Fruit fly (Drosophila melanogaster) S2 (cell line): ENCODE measurements around the gene CG11149.

Experiments
- CG8478 ChIP-seq: fragments of >200 bp; optimal IDR thresholded peaks from 2 replicates; lab custom pipeline; 2018
- CTCF ChIP-seq, 2 experiments: fragments of >200 bp; optimal IDR thresholded peaks; 2 replicates each; lab custom pipeline; 2018

The CG11149 gene

dm6 chr2L:5720407-5721228, at the start of gene CG11149, which contains the start of gene sip1:
TSS of gene CG11149 (minus strand) at chr2L:5720899.
TSS of gene sip1 (plus strand) at chr2L:5721051.
- TF ChIP-seq CG8478 (lab: Kevin White, UChicago) = no peak

dm6 chr2L:5766498-5767008, 45.9 kb upstream of the CG11149 start:
- TF ChIP-seq CG8478 (lab: Kevin White, UChicago) (no peak), CTCF (optimal IDR thresholded peaks at IDR 0.05; lab: Kevin White, UChicago) (no peak)

dm6 chr2L:5766042-5766441, 45.3 kb upstream of the CG11149 start, which contains the start of gene obst-E:
TSS of gene obst-E (minus strand) at chr2L:5766142.
- no peak for TF ChIP-seq CTCF (optimal IDR thresholded peaks at IDR 0.05; lab: Kevin White, UChicago)
- TF ChIP-seq CG8478 (lab: Kevin White, UChicago) = no peak

dm6 chr2L:5765139-5765538, 44.4 kb upstream of the CG11149 start:
- no peak for TF ChIP-seq CG8478 (lab: Kevin White, UChicago)
- TF ChIP-seq CTCF (optimal IDR thresholded peaks at IDR 0.05; lab: Kevin White, UChicago) = no peak

dm6 chr2L:5751448-5751847, 30.7 kb upstream of the CG11149 start:
- TF ChIP-seq CG8478 (lab: Kevin White, UChicago) (no peak), CTCF (optimal IDR thresholded peaks at IDR 0.05; lab: Kevin White, UChicago) (no peak)

dm6 chr2L:5748188-5748587, 27.5 kb upstream of the CG11149 start:
- no peak for TF ChIP-seq CG8478 (lab: Kevin White, UChicago)
- TF ChIP-seq CTCF (optimal IDR thresholded peaks at IDR 0.05; lab: Kevin White, UChicago) = no peak

dm6 chr2L:5745857-5746256, 25.2 kb upstream of the CG11149 start, which contains the start of gene CG11029:
TSS of gene CG11029 (plus strand) at chr2L:5746157.
- TF ChIP-seq CG8478 (lab: Kevin White, UChicago) = no peak
- TF ChIP-seq CTCF (optimal IDR thresholded peaks at IDR 0.05; lab: Kevin White, UChicago) = no peak

dm6 chr2L:5743537-5744148, 22.9 kb upstream of the CG11149 start:
- TF ChIP-seq CTCF (optimal IDR thresholded peaks at IDR 0.05; lab: Kevin White, UChicago) = no peak
- no peak for TF ChIP-seq CG8478 (lab: Kevin White, UChicago)

- no peak for TF ChIP-seq CTCF (optimal IDR thresholded peaks at IDR 0.05; lab: Kevin White, UChicago)
- TF ChIP-seq CG8478 (lab: Kevin White, UChicago) = no peak
Observed at dm6 chr2L:5742437-5742836, 21.7 kb upstream of the CG11149 start.

- TF ChIP-seq CTCF (optimal IDR thresholded peaks at IDR 0.05; lab: Kevin White, UChicago) (no peak), CG8478 (lab: Kevin White, UChicago) (no peak)
Observed at dm6 chr2L:5741144-5741543, 20.4 kb upstream of the CG11149 start, which contains the start of gene CG11147. TSS of gene CG11147 (minus strand) at chr2L:5741244.

- no peak for TF ChIP-seq CTCF (optimal IDR thresholded peaks at IDR 0.05; lab: Kevin White, UChicago)
- no peak for TF ChIP-seq CG8478 (lab: Kevin White, UChicago)
Observed at dm6 chr2L:5740740-5741139, 20.0 kb upstream of the CG11149 start.

- TF ChIP-seq CTCF (optimal IDR thresholded peaks at IDR 0.05; lab: Kevin White, UChicago) (no peak), CG8478 (lab: Kevin White, UChicago) (no peak)
Observed at dm6 chr2L:5730432-5730831, 9.7 kb upstream of the CG11149 start.

dm6 chr2L:5728711-5729110, 8.0 kb upstream of the CG11149 start, which contains the start of gene CG14006:
TSS of gene CG14006 (minus strand) at chr2L:5728811.
- TF ChIP-seq CG8478 (lab: Kevin White, UChicago) (no peak), CTCF (optimal IDR thresholded peaks at IDR 0.05; lab: Kevin White, UChicago) (no peak)

dm6 chr2L:5726049-5726448, 5.3 kb upstream of the CG11149 start:
- TF ChIP-seq CTCF (optimal IDR thresholded peaks at IDR 0.05; lab: Kevin White, UChicago) (no peak), CG8478 (lab: Kevin White, UChicago) (no peak)

dm6 chr2L:5724521-5725023, 3.9 kb upstream of the CG11149 start, which contains the start of gene CG11030:
TSS of gene CG11030 (plus strand) at chr2L:5724656.
- TF ChIP-seq CG8478 (lab: Kevin White, UChicago) (no peak), CTCF (optimal IDR thresholded peaks at IDR 0.05; lab: Kevin White, UChicago) (peak; percentile 13 to 30)
